Fruit fly (Drosophila melanogaster) whole organism, wandering third instar larva: ENCODE data around the gene TwdlG.

Experiments
- Abd-B ChIP-seq: fragments of >200 bp; optimal IDR thresholded peaks from 2 replicates; lab custom pipeline; 2017; ENCODE audit warnings: missing biosample characterization, missing genetic modification characterization
- CG32264 ChIP-seq: fragments of 200-800 bp; sonication (Bioruptor generic); optimal IDR thresholded peaks from 2 replicates; lab custom pipeline; 2016; ENCODE audit warnings: missing biosample characterization, missing genetic modification characterization
- CG9705 ChIP-seq: fragments of 200-800 bp; sonication (Bioruptor generic); optimal IDR thresholded peaks from 2 replicates; lab custom pipeline; 2018; ENCODE audit warnings: missing biosample characterization, mild to moderate bottlenecking, missing genetic modification characterization
- CrebA ChIP-seq: fragments of 200-800 bp; sonication (Bioruptor generic); optimal IDR thresholded peaks from 2 replicates; lab custom pipeline; 2016; ENCODE audit warnings: missing biosample characterization, mild to moderate bottlenecking, missing genetic modification characterization, borderline replicate concordance
- Dfd ChIP-seq: fragments of >200 bp; optimal IDR thresholded peaks from 2 replicates; lab custom pipeline; 2017; ENCODE audit warnings: missing biosample characterization, missing genetic modification characterization
- GATAd ChIP-seq: sonication (Bioruptor generic); optimal IDR thresholded peaks from 2 replicates; lab custom pipeline; 2016; ENCODE audit warnings: missing biosample characterization, missing genetic modification characterization
- HLH106 ChIP-seq: fragments of 200-800 bp; optimal IDR thresholded peaks from 3 replicates; lab custom pipeline; 2019; ENCODE audit warnings: missing biosample characterization, mild to moderate bottlenecking, missing genetic modification characterization, moderate library complexity
- Hnf4 ChIP-seq: fragments of 200-800 bp; sonication (Bioruptor generic); optimal IDR thresholded peaks from 2 replicates; lab custom pipeline; 2016; ENCODE audit warnings: missing biosample characterization, mild to moderate bottlenecking, missing genetic modification characterization
- Hr78 ChIP-seq: fragments of >200 bp; optimal IDR thresholded peaks from 2 replicates; lab custom pipeline; 2017; ENCODE audit warnings: missing biosample characterization, missing genetic modification characterization
- Hr83 ChIP-seq: fragments of 200-300 bp; sonication (Bioruptor generic); optimal IDR thresholded peaks from 2 replicates; lab custom pipeline; 2016; ENCODE audit warnings: missing biosample characterization, mild to moderate bottlenecking, missing genetic modification characterization, moderate library complexity; ENCODE audit not compliant: poor library complexity, severe bottlenecking
- Jra ChIP-seq: sonication (Bioruptor generic); optimal IDR thresholded peaks from 2 replicates; lab custom pipeline; 2016; ENCODE audit warnings: missing biosample characterization, missing genetic modification characterization
- Mio ChIP-seq: sonication (Bioruptor generic); optimal IDR thresholded peaks from 2 replicates; lab custom pipeline; 2016; ENCODE audit warnings: missing biosample characterization, missing genetic modification characterization
- Myc ChIP-seq: fragments of >200 bp; optimal IDR thresholded peaks from 2 replicates; lab custom pipeline; 2017
- N ChIP-seq: fragments of >200 bp; optimal IDR thresholded peaks from 2 replicates; lab custom pipeline; 2018; ENCODE audit warnings: missing biosample characterization, missing external identifiers, missing genetic modification characterization
- OdsH ChIP-seq: fragments of 200-800 bp; sonication (Bioruptor generic); optimal IDR thresholded peaks from 2 replicates; lab custom pipeline; 2016; ENCODE audit warnings: missing biosample characterization, mild to moderate bottlenecking, missing genetic modification characterization
- Rel ChIP-seq, 2 experiments: fragments of 200-800 bp; sonication (Bioruptor generic) in 1 of 2; optimal IDR thresholded peaks; 2 replicates in 1 of 2; 3 replicates in 1 of 2; lab custom pipeline; 2016 to 2019; ENCODE audit warnings: mild to moderate bottlenecking in 2 of 2, missing biosample characterization in 2 of 2, missing genetic modification characterization in 2 of 2, moderate library complexity in 1 of 2
- Sp1 ChIP-seq: fragments of 200-800 bp; sonication (Bioruptor generic); optimal IDR thresholded peaks from 3 replicates; lab custom pipeline; 2019; ENCODE audit warnings: missing biosample characterization, mild to moderate bottlenecking, missing genetic modification characterization, moderate library complexity
- Vsx2 ChIP-seq: fragments of 200-300, 225-300 bp; sonication (Bioruptor generic); optimal IDR thresholded peaks from 2 replicates; lab custom pipeline; 2018; ENCODE audit warnings: missing biosample characterization, missing genetic modification characterization; ENCODE audit not compliant: partially characterized antibody
- br ChIP-seq: fragments of 200-800 bp; sonication (Bioruptor generic); optimal IDR thresholded peaks from 2 replicates; lab custom pipeline; 2016; ENCODE audit warnings: missing biosample characterization, missing genetic modification characterization
- brk ChIP-seq: fragments of 200-800 bp; sonication (Bioruptor generic); optimal IDR thresholded peaks from 2 replicates; lab custom pipeline; 2016; ENCODE audit warnings: missing biosample characterization, mild to moderate bottlenecking, missing genetic modification characterization
- dl ChIP-seq, 2 experiments: fragments of 175-275, 200-275 bp in 1 of 2; fragments of 200-275 bp in 1 of 2; sonication (Bioruptor generic); optimal IDR thresholded peaks; lab custom pipeline; 2018; ENCODE audit warnings: mild to moderate bottlenecking in 2 of 2, missing biosample characterization in 2 of 2, missing genetic modification characterization in 2 of 2, moderate library complexity in 2 of 2; ENCODE audit not compliant: partially characterized antibody in 2 of 2, insufficient read depth in 1 of 2
- dsf ChIP-seq: sonication (Bioruptor generic); optimal IDR thresholded peaks from 2 replicates; lab custom pipeline; 2016; ENCODE audit warnings: missing biosample characterization, missing genetic modification characterization, borderline replicate concordance
- ey ChIP-seq: fragments of 200-800 bp; sonication (Bioruptor generic); optimal IDR thresholded peaks from 2 replicates; lab custom pipeline; 2016; ENCODE audit warnings: missing biosample characterization, missing genetic modification characterization
- foxo ChIP-seq, 2 experiments: fragments of 200-800 bp; sonication (Bioruptor generic); optimal IDR thresholded peaks; 2 replicates in 1 of 2; 3 replicates in 1 of 2; lab custom pipeline; 2016 to 2017; ENCODE audit warnings: missing biosample characterization in 2 of 2, missing genetic modification characterization in 2 of 2
- fru ChIP-seq: fragments of 200-800 bp; sonication (Bioruptor generic); optimal IDR thresholded peaks from 3 replicates; lab custom pipeline; 2016; ENCODE audit warnings: missing biosample characterization, mild to moderate bottlenecking, missing genetic modification characterization
- h ChIP-seq: fragments of 200-800 bp; sonication (Bioruptor generic); optimal IDR thresholded peaks from 3 replicates; lab custom pipeline; 2016; ENCODE audit warnings: missing biosample characterization, mild to moderate bottlenecking, missing genetic modification characterization
- jim ChIP-seq: fragments of 175-275, 200-325 bp; sonication (Bioruptor generic); optimal IDR thresholded peaks from 2 replicates; lab custom pipeline; 2016; ENCODE audit warnings: missing biosample characterization, mild to moderate bottlenecking, missing genetic modification characterization
- lola ChIP-seq: fragments of >200 bp; optimal IDR thresholded peaks from 2 replicates; lab custom pipeline; 2017; ENCODE audit warnings: missing biosample characterization, missing genetic modification characterization
- pan ChIP-seq: fragments of >200 bp; optimal IDR thresholded peaks from 2 replicates; lab custom pipeline; 2017
- psq ChIP-seq: fragments of 200-800 bp; sonication (Bioruptor generic); optimal IDR thresholded peaks from 3 replicates; lab custom pipeline; 2017; ENCODE audit warnings: missing biosample characterization, mild to moderate bottlenecking, missing genetic modification characterization, moderate library complexity
- rgr ChIP-seq: fragments of 200-800 bp; sonication (Bioruptor generic); optimal IDR thresholded peaks from 3 replicates; lab custom pipeline; 2016; ENCODE audit warnings: missing biosample characterization, mild to moderate bottlenecking, missing genetic modification characterization
- sage ChIP-seq: fragments of 200-800 bp; sonication (Bioruptor generic); optimal IDR thresholded peaks from 2 replicates; lab custom pipeline; 2016; ENCODE audit warnings: missing biosample characterization, mild to moderate bottlenecking, missing genetic modification characterization
- sv ChIP-seq: fragments of 200-800 bp; sonication (Bioruptor generic); optimal IDR thresholded peaks from 3 replicates; lab custom pipeline; 2016; ENCODE audit warnings: missing biosample characterization, missing genetic modification characterization
- tai ChIP-seq: sonication (Bioruptor generic); optimal IDR thresholded peaks from 2 replicates; lab custom pipeline; 2016; ENCODE audit warnings: missing biosample characterization, missing genetic modification characterization
- usp ChIP-seq: fragments of >200 bp; optimal IDR thresholded peaks from 2 replicates; lab custom pipeline; 2017; ENCODE audit warnings: missing biosample characterization, missing genetic modification characterization
- woc ChIP-seq: sonication (Bioruptor generic); optimal IDR thresholded peaks from 2 replicates; lab custom pipeline; 2016; ENCODE audit warnings: missing biosample characterization, mild to moderate bottlenecking, missing genetic modification characterization

The TwdlG gene

dm6 chr3R:4243096-4243940 is 7.8 kb downstream of the TwdlG start, which contains the start of gene CG34305:
TSS of gene CG34305 (minus strand) at chr3R:4243146.
- TF ChIP-seq CG9705 (GFP tag; lab: Kevin White, UChicago), result peak; percentile 38
- no peak for TF ChIP-seq Hr83 (GFP tag; lab: Kevin White, UChicago)
- TF ChIP-seq Sp1 (GFP tag; lab: Kevin White, UChicago), result peak; percentile 69
- peak; percentile 41 for TF ChIP-seq Jra (GFP tag; lab: Kevin White, UChicago)
- TF ChIP-seq CrebA, result no peak
- no peak for TF ChIP-seq pan (lab: Kevin White, UChicago)
- no peak for TF ChIP-seq sv (GFP tag; lab: Kevin White, UChicago)
- TF ChIP-seq Hr78 (GFP tag; lab: Kevin White, UChicago), result no peak
- no peak for TF ChIP-seq usp (GFP tag; lab: Kevin White, UChicago)
- peak; percentile 61 for TF ChIP-seq h
- TF ChIP-seq rgr (GFP tag; lab: Kevin White, UChicago), result peak; percentile 48
- TF ChIP-seq Hnf4 (GFP tag; lab: Kevin White, UChicago), result peak; percentile 27
- TF ChIP-seq Myc (lab: Kevin White, UChicago), result no peak
- TF ChIP-seq jim, result no peak
- TF ChIP-seq br (GFP tag; lab: Kevin White, UChicago), result peak; percentile 2
- TF ChIP-seq psq (GFP tag; lab: Kevin White, UChicago), result peak; percentile 17
- no peak for TF ChIP-seq dl (GFP tag; optimal IDR thresholded peaks at IDR 0.05; lab: Kevin White, UChicago; ENCODE audit: insufficient read depth in 1 of 2, partially characterized antibody in 2 of 2)
- TF ChIP-seq Rel (GFP tag; optimal IDR thresholded peaks at IDR 0.05; lab: Kevin White, UChicago), result no peak
- TF ChIP-seq Rel (tag; optimal IDR thresholded peaks at IDR 0.05; lab: Kevin White, UChicago), result no peak
- TF ChIP-seq N (GFP tag; lab: Kevin White, UChicago), result no peak
- TF ChIP-seq lola (GFP tag; lab: Kevin White, UChicago), result no peak
- peak; percentile 40 for TF ChIP-seq OdsH (GFP tag; lab: Kevin White, UChicago)
- peak; percentile 47 for TF ChIP-seq Dfd (GFP tag; lab: Kevin White, UChicago)
- no peak for TF ChIP-seq GATAd (GFP tag; lab: Kevin White, UChicago)
- TF ChIP-seq CG32264 (GFP tag; lab: Kevin White, UChicago), result no peak
- TF ChIP-seq ey (GFP tag; lab: Kevin White, UChicago), result peak; percentile 26
- TF ChIP-seq Mio (GFP tag; lab: Kevin White, UChicago), result no peak
- no peak for TF ChIP-seq Abd-B (GFP tag; lab: Kevin White, UChicago)
- TF ChIP-seq woc (GFP tag; lab: Kevin White, UChicago), result no peak
- peak in 1 of 2 experiments; percentile 53 for TF ChIP-seq foxo (GFP tag; optimal IDR thresholded peaks at IDR 0.05; lab: Kevin White, UChicago)
- TF ChIP-seq brk (GFP tag; lab: Kevin White, UChicago), result peak; percentile 37
- peak; percentile 36 for TF ChIP-seq fru (GFP tag; lab: Kevin White, UChicago)
- no peak for TF ChIP-seq dsf (GFP tag; lab: Kevin White, UChicago)
- TF ChIP-seq sage, result no peak
- no peak for TF ChIP-seq Vsx2 (GFP tag; lab: Kevin White, UChicago)
- peak; percentile 67 for TF ChIP-seq HLH106 (tag; lab: Kevin White, UChicago)
- TF ChIP-seq tai (GFP tag; lab: Kevin White, UChicago), result no peak
- TF ChIP-seq, all 38 proteins: peak for 15

- TF ChIP-seq Hr83 (GFP tag; lab: Kevin White, UChicago), result no peak
- peak; percentile 99 for TF ChIP-seq Dfd (GFP tag; lab: Kevin White, UChicago)
- no peak for TF ChIP-seq Rel (GFP tag; optimal IDR thresholded peaks at IDR 0.05; lab: Kevin White, UChicago)
- peak; percentile 47 for TF ChIP-seq Rel (tag; optimal IDR thresholded peaks at IDR 0.05; lab: Kevin White, UChicago)
Observed at dm6 chr3R:4242209-4242887, 8.8 kb downstream of the TwdlG start, which contains the start of gene CG14642. TSS of gene CG14642 (minus strand) at chr3R:4242717.
